Fruit fly (Drosophila melanogaster) Kc167 (cell line): ENCODE data around the gene CG11029.

Experiments
- Myc ChIP-seq: fragments of >200 bp; optimal IDR thresholded peaks from 2 replicates; lab custom pipeline; 2017; ENCODE audit warnings: missing external identifiers
- Sin3A ChIP-seq: fragments of >200 bp; optimal IDR thresholded peaks from 2 replicates; lab custom pipeline; 2018; ENCODE audit warnings: missing external identifiers
- h ChIP-seq: fragments of >200 bp; optimal IDR thresholded peaks from 3 replicates; lab custom pipeline; 2018; ENCODE audit warnings: missing external identifiers
- insv ChIP-seq: fragments of >200 bp; optimal IDR thresholded peaks from 3 replicates; lab custom pipeline; 2018; ENCODE audit warnings: missing external identifiers
- psq ChIP-seq: fragments of >200 bp; optimal IDR thresholded peaks from 2 replicates; lab custom pipeline; 2017; ENCODE audit warnings: missing external identifiers
- ttk ChIP-seq: sonication (Bioruptor generic); optimal IDR thresholded peaks from 2 replicates; lab custom pipeline; 2017; ENCODE audit warnings: missing external identifiers

CG11029 gene

dm6 chr2L:5743537-5744148 is 2.3 kb upstream of the CG11029 start:
- TF ChIP-seq Myc (lab: Kevin White, UChicago) (no peak), insv (no peak), h (lab: Kevin White, UChicago) (no peak), ttk (no peak), psq (lab: Kevin White, UChicago) (no peak), Sin3A (lab: Kevin White, UChicago) (no peak)

DNA sequence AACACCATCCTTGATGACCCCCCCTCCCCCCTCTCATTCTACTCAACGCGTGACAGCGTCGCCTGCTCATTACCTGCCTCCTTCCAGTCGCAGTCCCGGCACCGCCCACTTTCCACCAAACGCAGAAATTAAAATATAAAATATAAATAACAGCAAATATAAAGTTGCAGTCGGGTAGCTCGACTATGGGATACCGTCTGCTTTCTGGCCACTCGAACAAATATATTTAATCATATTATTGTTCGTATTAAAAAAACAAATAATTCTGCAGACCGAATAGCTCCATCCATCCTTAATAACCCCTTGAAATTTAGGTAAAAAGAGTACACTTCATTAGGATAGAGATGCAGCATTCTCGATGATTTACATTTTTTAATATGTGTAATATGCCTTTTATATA is 2.2 kb downstream of the CG11029 start:
- TF ChIP-seq Sin3A (lab: Kevin White, UChicago) (no peak), h (lab: Kevin White, UChicago) (no peak), Myc (lab: Kevin White, UChicago) (no peak), ttk (no peak), psq (lab: Kevin White, UChicago) (no peak), insv (no peak)

DNA sequence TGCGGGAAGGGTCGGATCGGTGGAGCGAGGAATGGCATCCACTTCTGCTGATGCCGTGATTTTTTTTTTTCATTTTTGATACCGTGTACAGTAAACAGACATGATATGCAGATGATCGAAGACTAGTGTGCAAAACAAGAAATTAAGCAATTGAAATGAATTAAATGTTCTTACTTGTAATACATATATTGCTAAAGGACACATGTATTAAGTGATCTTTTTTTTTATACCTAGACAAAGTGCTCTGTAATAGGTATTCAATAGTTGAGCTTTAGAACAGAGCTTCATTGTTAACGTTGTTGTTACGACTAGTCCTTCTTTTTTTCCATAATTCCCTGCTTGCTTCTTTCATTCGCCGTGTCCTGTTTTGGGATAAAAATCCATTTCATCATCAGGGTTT is 5.5 kb downstream of the CG11029 start:
- TF ChIP-seq insv: no peak
- TF ChIP-seq Sin3A (lab: Kevin White, UChicago): no peak
- TF ChIP-seq Myc (lab: Kevin White, UChicago): no peak
- no peak for TF ChIP-seq psq (lab: Kevin White, UChicago)
- TF ChIP-seq ttk: no peak
- no peak for TF ChIP-seq h (lab: Kevin White, UChicago)

DNA sequence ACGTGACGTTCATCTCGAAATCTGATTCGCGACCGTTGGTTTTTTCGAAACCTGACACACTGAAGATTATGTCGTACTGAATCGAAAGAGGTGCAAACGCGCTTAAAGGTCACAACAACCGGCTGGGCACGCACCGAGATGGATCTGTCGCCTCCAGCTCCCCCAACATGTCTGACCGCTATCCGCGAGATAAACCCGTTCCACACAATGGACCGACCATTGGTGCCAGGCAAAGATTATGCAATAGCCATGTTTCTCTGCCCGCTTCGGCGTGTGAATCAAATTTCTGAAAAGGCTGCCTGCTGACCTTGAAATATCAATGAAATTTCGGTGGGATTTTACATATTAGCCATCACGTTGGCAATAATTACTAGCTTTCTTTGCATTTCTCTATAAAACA is 19.2 kb downstream of the CG11029 start:
- no peak for TF ChIP-seq Myc (lab: Kevin White, UChicago)
- TF ChIP-seq psq (lab: Kevin White, UChicago): no peak
- no peak for TF ChIP-seq h (lab: Kevin White, UChicago)
- TF ChIP-seq Sin3A (lab: Kevin White, UChicago): no peak
- no peak for TF ChIP-seq insv
- TF ChIP-seq ttk: no peak

DNA sequence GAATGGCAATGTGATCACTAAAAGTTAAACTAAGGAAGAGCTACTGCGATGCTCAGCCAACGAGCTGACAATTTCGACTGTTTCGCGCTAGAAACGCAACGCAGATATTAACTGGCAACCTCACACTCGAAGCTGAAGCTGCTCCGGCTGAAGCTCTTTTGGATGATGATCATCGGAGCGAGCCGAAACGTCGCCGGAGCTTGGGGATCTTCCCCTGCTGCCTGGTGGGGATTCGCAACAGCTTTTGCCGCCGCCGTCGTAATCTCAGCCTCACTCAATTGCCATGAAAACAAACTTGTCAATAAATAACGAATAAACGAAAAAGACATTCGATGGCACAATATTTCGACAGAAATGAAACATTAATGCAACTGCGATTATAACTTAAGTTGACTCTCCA is 20.1 kb downstream of the CG11029 start, which contains the start of gene obst-E:
Gene obst-E (minus strand): TSS at position 101 of the 400 bp plus-strand sequence.
- TF ChIP-seq Sin3A (lab: Kevin White, UChicago): no peak
- TF ChIP-seq h (lab: Kevin White, UChicago): no peak
- no peak for TF ChIP-seq ttk
- TF ChIP-seq insv: no peak
- no peak for TF ChIP-seq psq (lab: Kevin White, UChicago)
- no peak for TF ChIP-seq Myc (lab: Kevin White, UChicago)

DNA sequence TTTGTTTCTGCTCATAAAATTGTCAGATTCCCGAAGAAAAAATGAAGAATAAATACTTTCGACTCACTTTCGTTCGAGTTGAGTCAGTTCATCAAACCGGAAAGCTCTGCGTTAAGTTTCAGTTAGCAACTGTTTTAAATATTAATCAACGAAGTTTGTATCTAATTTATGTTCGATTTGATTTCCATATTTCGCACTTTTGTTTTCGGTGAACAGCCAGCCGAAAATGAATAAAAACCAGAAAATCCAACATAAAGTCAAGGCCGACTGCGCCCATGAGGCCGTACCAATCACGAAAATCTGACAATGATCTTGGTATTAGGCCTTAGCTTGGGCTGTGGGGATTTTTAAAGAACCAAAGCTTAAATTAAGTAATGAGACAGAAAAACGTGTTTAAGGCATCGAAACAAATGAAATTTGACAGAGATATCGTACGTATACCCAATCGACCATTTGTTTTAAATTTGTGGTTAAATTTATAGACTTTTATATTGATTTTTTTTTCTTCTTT is 20.6 kb downstream of the CG11029 start:
- no peak for TF ChIP-seq Myc (lab: Kevin White, UChicago)
- TF ChIP-seq ttk: no peak
- no peak for TF ChIP-seq insv
- TF ChIP-seq Sin3A (lab: Kevin White, UChicago): no peak
- no peak for TF ChIP-seq psq (lab: Kevin White, UChicago)
- no peak for TF ChIP-seq h (lab: Kevin White, UChicago)

DNA sequence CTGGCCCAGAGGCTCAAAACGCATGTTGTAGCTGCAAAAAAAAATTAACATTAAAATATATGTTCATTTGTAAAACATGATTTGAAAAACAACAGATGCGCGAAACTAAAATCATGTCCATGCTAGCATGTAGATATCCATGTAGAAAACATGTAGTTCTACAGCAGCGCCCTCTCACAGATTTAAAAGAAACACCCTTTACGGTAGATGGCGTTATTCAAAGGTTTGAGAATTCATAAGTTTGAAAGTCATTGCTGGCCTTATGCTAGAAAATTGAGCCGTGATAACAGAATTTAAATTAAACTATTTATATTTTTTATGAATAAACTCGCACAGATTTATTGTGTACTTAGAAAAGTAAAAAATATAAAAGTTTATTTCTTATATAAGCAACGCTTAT is 25.2 kb downstream of the CG11029 start:
- TF ChIP-seq h (lab: Kevin White, UChicago) (no peak), Sin3A (lab: Kevin White, UChicago) (no peak), insv (no peak), Myc (lab: Kevin White, UChicago) (no peak), ttk (no peak), psq (lab: Kevin White, UChicago) (no peak)

DNA sequence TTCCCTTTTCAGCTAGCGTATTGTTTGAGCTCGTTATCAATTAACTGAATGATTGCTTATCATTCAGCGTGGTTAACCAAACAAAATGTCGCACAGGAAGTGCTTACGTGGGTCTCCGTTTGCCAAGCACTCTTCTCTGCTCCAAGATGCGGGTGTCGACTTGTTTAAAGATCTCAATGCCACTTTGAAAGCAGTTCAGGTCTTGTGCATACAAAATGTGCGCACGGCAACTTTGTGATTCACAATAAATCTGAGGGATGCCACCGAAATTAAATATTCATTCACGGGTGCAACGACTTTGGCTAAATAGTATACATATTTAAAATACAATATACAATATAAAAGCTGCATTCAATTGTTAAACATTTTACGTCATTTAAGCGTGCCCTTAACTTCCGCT is 26.3 kb downstream of the CG11029 start:
- no peak for TF ChIP-seq ttk
- no peak for TF ChIP-seq insv
- TF ChIP-seq Myc (lab: Kevin White, UChicago): no peak
- no peak for TF ChIP-seq h (lab: Kevin White, UChicago)
- TF ChIP-seq Sin3A (lab: Kevin White, UChicago): no peak
- no peak for TF ChIP-seq psq (lab: Kevin White, UChicago)

dm6 chr2L:5778157-5778556 is 32.2 kb downstream of the CG11029 start:
- no peak for TF ChIP-seq insv
- no peak for TF ChIP-seq Sin3A (lab: Kevin White, UChicago)
- no peak for TF ChIP-seq h (lab: Kevin White, UChicago)
- no peak for TF ChIP-seq ttk
- no peak for TF ChIP-seq Myc (lab: Kevin White, UChicago)
- TF ChIP-seq psq (lab: Kevin White, UChicago): no peak

DNA sequence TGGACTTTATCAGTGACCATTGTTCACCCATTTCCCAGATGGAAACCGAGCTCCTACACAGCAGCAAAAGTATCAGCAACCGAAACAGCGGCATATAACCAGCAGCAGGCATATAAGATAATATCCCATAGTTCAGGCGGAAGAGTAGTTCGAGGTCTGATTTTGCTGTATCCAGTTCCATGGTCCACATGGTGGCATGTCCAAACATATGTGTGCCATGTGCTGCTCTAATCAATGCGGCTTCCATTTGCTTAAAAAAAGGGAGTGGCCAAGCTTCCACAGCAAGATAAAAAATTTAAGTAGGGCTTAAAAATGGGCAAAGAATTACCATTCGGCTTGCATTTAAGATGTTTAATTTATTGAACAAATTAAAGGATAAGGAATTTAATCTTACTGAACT is 34.7 kb downstream of the CG11029 start:
- TF ChIP-seq Sin3A (lab: Kevin White, UChicago) (no peak), Myc (lab: Kevin White, UChicago) (no peak), psq (lab: Kevin White, UChicago) (no peak), h (lab: Kevin White, UChicago) (no peak), ttk (no peak), insv (no peak)

dm6 chr2L:5781181-5781580 is 35.2 kb downstream of the CG11029 start:
- TF ChIP-seq Sin3A (lab: Kevin White, UChicago) (no peak), insv (no peak), psq (lab: Kevin White, UChicago) (no peak), Myc (lab: Kevin White, UChicago) (no peak), h (lab: Kevin White, UChicago) (no peak), ttk (no peak)

DNA sequence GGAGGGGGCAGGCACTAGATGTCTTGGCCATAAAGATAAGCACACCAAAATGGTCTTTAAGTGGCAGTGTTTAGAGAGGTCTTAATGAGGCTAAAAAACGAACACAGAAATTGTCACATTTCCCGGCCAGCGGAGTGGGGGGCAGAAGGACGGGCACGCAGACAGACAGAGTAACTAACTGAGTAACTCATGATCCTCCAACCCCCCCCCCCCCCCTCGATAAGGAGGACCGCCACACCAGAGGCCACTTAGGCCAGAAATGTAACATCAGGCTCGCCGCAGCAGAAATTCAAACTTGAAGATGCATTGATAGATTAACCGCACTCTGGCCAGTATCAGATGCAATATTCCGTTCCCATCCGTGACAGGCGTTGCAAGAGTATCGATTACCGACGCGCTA is 36.9 kb downstream of the CG11029 start:
- TF ChIP-seq ttk: no peak
- TF ChIP-seq Myc (lab: Kevin White, UChicago): no peak
- no peak for TF ChIP-seq h (lab: Kevin White, UChicago)
- TF ChIP-seq Sin3A (lab: Kevin White, UChicago): no peak
- no peak for TF ChIP-seq psq (lab: Kevin White, UChicago)
- no peak for TF ChIP-seq insv
